Worm (Caenorhabditis elegans) whole organism, mixed stage, embryonic: ENCODE data around the gene psd-1.

Source experiments
- ceh-43 ChIP-seq: fragments of 200-800 bp; sonication (Bioruptor generic); optimal IDR thresholded peaks from 2 replicates; lab custom pipeline; 2018; ENCODE audit warnings: mild to moderate bottlenecking, missing genetic modification characterization, moderate library complexity, missing compliant biosample characterization
- elt-1 ChIP-seq: sonication (generic microtip); optimal IDR thresholded peaks from 2 replicates; lab custom pipeline; 2017; ENCODE audit warnings: missing genetic modification characterization, mild to moderate bottlenecking, missing compliant biosample characterization, antibody characterized with exemption, moderate library complexity, borderline replicate concordance; ENCODE audit not compliant: insufficient read depth
- elt-3 ChIP-seq: fragments of 150-350 bp; optimal IDR thresholded peaks from 2 replicates; lab custom pipeline; 2014; ENCODE audit warnings: missing biosample characterization, missing genetic modification characterization
- nhr-237 ChIP-seq: fragments of 150-350 bp; optimal IDR thresholded peaks from 2 replicates; lab custom pipeline; 2014; ENCODE audit warnings: missing biosample characterization, missing genetic modification characterization
- pha-4 ChIP-seq: fragments of 150-350 bp; optimal IDR thresholded peaks from 2 replicates; lab custom pipeline; 2018; ENCODE audit warnings: missing biosample characterization, missing genetic modification reagents, missing genetic modification characterization
- unc-39 ChIP-seq: fragments of 150-350 bp; optimal IDR thresholded peaks from 2 replicates; lab custom pipeline; 2014; ENCODE audit warnings: missing biosample characterization, missing genetic modification characterization
- ztf-11 ChIP-seq: fragments of 150-350 bp; optimal IDR thresholded peaks from 2 replicates; lab custom pipeline; 2014; ENCODE audit warnings: missing biosample characterization, missing genetic modification characterization

ce11 chrIII:7246389-7246788 lies 28.8 kb downstream of the psd-1 start:
- TF ChIP-seq elt-1 (tag; lab: Kevin White, UChicago), result no peak
- no peak for TF ChIP-seq pha-4 (tag; lab: Kevin White, UChicago)
- TF ChIP-seq elt-3, result no peak
- no peak for TF ChIP-seq nhr-237 (tag; lab: Kevin White, UChicago)
- TF ChIP-seq unc-39 (tag; lab: Kevin White, UChicago), result no peak
- no peak for TF ChIP-seq ceh-43
- no peak for TF ChIP-seq ztf-11
